Worm (Caenorhabditis elegans): Measurements from ENCODE around the gene nlp-79.

Gene nlp-79

DNA sequence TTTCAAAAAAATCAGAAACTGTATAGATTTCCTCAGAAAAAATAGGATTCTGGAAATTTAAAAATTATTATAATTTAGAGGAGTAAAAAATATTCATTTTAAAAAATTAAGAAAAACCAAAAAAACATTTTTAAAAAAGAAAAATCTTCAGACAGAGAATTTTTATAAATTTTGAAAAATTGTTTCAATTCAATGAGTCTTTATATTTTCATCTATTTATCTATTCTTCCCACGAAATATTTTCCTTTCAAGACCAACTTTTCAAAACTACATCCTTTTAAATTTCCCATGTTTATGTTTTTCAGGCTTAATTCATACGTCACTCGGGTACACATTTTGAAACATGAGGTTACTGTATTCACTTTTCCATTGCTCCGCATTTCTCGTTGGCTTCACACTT, 20.9 kb downstream of the nlp-79 start, which contains the start of gene nas-14:
nas-14 (plus strand) TSS at position 301 of the 400 bp plus-strand sequence.
- TF ChIP-seq unc-62 (GFP tag; optimal IDR thresholded peaks at IDR 0.05): no peak

DNA sequence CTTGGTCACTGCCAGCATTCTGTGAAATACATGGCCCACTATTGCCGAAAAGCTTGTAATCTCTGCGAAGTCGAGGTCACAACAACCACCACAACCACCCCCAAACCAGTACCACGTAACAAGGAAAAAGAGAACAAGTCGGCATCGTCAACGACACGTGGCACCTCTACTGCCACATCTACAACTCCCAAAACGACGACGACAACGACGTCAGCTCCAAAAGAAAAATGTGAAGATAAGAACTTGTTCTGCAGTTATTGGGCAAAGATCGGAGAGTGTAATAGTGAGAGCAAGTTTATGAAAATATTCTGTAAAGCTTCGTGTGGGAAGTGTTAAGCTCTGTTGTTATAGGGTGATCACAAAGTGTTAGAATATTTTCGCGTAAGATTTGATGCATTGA, 24.0 kb downstream of the nlp-79 start:
- TF ChIP-seq unc-62 (GFP tag; optimal IDR thresholded peaks at IDR 0.05): no peak

DNA sequence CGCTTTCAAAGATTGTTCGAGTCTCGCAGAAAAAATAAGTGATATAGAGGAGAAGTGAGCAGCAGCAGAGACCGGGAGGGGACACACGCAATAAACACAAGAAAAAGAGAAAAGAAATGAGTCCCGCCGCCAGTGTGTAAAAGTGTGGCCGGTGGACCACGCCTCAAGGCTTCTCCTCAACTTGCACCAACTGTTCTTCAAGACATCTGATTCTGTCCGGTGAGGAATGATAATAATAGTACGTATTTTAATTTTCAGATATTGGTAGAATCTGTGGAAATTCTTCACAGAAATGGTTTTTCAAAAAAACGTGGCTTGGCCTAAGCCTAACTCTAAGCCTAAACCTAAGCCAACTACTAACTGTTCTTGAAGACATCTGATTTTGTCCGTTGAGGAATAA, 29.9 kb downstream of the nlp-79 start, which contains the start of gene lev-1:
lev-1 (minus strand) TSS at position 101 of the 400 bp plus-strand sequence.
- no peak for TF ChIP-seq unc-62 (GFP tag; optimal IDR thresholded peaks at IDR 0.05)

DNA sequence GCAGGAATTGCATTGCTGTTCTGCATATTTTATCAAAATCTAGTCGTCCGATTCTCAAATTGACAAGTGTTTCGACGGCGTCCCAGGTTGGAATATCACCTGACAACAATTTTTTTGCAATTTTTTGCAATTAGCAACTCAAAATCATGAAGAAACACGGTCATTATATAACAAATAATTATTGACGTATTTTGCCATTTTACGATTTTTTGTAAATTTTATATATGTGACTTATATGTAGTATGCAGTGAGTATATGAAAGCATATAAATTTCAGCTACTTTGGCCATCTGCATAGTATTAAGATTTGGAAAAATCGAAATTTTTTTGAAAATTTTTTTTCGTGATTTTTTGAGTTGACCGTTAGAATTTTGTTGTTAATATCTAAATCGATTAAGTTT, 31.3 kb downstream of the nlp-79 start, which contains the start of gene F58D2.3:
F58D2.3 (minus strand) TSS at position 101 of the 400 bp plus-strand sequence.
- no peak for TF ChIP-seq unc-62 (GFP tag; optimal IDR thresholded peaks at IDR 0.05)

DNA sequence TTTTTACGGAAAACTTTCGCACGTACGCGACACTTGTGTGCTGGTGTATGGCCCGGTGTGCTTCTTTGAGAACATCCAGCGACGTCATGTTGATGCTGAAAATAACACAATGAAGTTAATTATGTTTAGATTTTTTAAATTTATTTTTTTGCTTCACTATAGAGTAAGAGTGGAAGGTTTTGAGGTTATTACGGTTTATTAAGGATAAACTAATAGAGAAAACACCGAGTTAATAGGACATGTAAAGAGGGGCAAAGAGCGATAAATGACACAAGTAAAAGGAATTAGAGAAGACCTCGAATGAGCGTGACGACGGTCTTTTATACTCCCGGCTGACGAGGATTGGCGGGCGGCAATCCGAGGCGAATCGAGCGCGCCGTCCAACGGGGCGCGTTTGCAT, 39.6 kb downstream of the nlp-79 start, which contains the start of gene F58D2.4:
F58D2.4 (minus strand) TSS at position 101 of the 400 bp plus-strand sequence.
- no peak for TF ChIP-seq unc-62 (GFP tag; optimal IDR thresholded peaks at IDR 0.05)

DNA sequence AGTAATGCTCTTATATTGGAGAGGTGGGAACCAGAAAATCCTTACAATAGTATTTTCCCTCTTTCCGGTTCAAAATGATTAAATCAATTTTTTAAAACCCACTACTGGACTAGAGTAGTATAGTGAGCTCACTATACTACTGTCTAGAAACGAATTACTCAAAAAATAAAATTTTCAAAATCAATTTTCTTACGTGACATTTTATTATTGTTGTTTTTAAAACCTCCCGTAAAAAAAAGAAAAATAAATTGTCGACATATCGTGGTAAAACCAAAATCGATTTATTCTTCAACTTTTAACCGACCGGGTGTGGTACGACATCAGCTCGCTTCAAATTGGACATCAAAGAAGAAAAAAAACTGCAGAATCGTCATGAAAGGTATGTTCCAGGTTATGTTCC, 40.1 kb downstream of the nlp-79 start, which contains the start of gene F58D2.2:
F58D2.2 (plus strand) TSS at position 301 of the 400 bp plus-strand sequence.
- no peak for TF ChIP-seq unc-62 (GFP tag; optimal IDR thresholded peaks at IDR 0.05)

DNA sequence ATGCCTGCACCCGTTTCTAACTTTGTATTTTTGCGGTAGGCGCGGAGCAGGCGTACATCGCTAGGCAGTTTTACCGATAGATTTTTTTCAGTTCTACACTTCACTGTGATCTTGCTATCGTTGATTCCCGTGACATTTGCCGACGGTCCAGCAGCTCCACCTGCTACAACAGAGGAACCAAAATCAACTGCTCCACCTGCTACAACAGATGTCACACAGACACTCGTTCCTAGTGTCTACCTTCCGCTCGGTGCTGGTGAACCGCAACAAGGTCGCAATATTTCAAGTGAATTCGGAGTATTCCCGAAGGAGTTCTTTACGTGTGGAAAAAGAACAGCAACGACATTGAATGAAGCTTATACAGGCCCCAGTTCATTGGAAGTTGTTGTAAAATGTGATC, 40.7 kb downstream of the nlp-79 start:
- TF ChIP-seq unc-62 (GFP tag; optimal IDR thresholded peaks at IDR 0.05): no peak

DNA sequence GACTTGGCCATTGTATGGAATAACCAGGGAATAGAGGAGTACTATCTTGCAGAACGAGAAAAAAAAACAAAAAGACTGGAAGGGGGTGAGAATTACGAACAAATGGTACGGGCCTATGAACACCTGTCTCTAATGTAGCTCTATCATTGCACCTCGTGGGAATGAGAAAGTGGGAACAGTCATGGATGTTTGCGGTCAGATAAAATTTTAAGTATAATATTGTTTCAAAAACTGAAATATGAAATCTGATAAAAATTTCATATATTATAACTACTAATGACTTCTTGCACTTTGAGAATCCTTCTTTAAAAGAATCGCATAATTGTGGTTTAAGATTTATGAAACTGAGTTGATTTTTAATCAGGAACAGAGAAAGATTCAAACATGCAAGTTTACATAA, 43.9 kb downstream of the nlp-79 start, which contains the start of gene F58D2.5:
F58D2.5 (minus strand) TSS at position 101 of the 400 bp plus-strand sequence.
- no peak for TF ChIP-seq unc-62 (GFP tag; optimal IDR thresholded peaks at IDR 0.05)

DNA sequence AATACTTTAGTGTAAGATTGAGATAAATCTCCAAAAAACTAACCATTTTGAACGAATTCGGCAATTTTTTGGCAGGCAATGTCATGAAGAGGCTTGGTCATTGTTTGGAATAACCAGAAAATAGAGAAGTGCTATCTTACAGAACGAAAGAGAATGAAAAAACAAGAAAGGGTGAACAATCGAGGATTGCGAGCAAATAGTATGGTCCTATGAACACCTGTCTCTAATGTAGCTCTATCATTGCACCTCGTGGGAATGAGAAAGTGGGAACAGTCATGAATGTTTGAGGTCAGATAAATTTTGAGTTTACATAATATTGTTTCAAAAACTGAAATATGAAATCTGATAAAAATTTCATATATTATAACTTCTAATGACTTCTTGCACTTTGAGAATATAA, 47.9 kb downstream of the nlp-79 start, which contains the start of gene C48D1.1:
C48D1.1 (minus strand) TSS at position 101 of the 400 bp plus-strand sequence.
- TF ChIP-seq unc-62 (GFP tag; optimal IDR thresholded peaks at IDR 0.05): no peak
